Comparison of ENCODE assay signal across 8 worm cellular contexts in the genomic region with DNA sequence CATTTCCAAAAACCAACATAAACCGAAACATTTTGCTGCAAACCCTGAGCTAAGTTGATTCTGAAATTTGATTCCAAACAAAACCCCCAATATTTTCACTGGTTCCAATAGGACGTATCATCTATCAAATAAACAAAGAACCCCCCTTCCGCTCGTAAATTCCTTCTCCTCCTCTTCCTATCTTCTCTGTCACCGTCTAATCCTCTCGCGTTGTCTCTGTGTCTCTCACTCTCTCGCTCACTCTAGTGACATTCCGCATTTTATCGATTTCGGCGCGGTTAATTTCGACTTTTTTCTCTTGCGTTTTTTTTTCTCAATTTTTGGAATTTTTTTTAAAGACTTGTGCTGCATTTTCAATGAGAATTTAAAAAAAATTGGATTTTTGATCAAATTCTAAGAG.
TF ChIP-seq lines count a peak whose summit lies in the region.

No protein-coding gene starts in this region.

TF ChIP-seq in whole organism, L1 larva, 84 proteins besides CTCF, POLR2A, EP300 and RAD21 (continues in another document):
- no peak for TF ChIP-seq ces-1 (GFP tag; optimal IDR thresholded peaks at IDR 0.05; lab: Kevin White, UChicago)
- no peak for TF ChIP-seq mep-1 (tag; optimal IDR thresholded peaks at IDR 0.05; lab: Kevin White, UChicago)
- peak; percentile 49 for TF ChIP-seq blmp-1 (tag; optimal IDR thresholded peaks at IDR 0.05; lab: Kevin White, UChicago)
- TF ChIP-seq grh-1 (GFP tag; IDR thresholded peaks at IDR 0.05; lab: Robert Waterston, UW): no peak
- TF ChIP-seq pag-3 (tag; optimal IDR thresholded peaks at IDR 0.05; lab: Kevin White, UChicago; ENCODE audit: borderline replicate concordance, insufficient read depth): no peak
- peak in 2 of 6 experiments; percentile 4 to 47 for TF ChIP-seq elt-3 (tag; optimal IDR thresholded peaks at IDR 0.05; lab: Kevin White, UChicago)
- peak; percentile 26 for TF ChIP-seq swsn-7 (tag; optimal IDR thresholded peaks at IDR 0.05; lab: Kevin White, UChicago)
- no peak for TF ChIP-seq nhr-47 (tag; optimal IDR thresholded peaks at IDR 0.05; lab: Kevin White, UChicago)
- peak; percentile 8 for TF ChIP-seq xbp-1 (tag; optimal IDR thresholded peaks at IDR 0.05; lab: Kevin White, UChicago)
- peak; percentile 16 for TF ChIP-seq C16A3.4 (tag; optimal IDR thresholded peaks at IDR 0.05; lab: Kevin White, UChicago)

TF ChIP-seq in whole organism, L2 larva, 48 proteins besides CTCF, POLR2A, EP300 and RAD21 (continues in another document):
- TF ChIP-seq F13H6.1 (tag; optimal IDR thresholded peaks at IDR 0.05; lab: Kevin White, UChicago) (no peak), ztf-4 (tag; optimal IDR thresholded peaks at IDR 0.05; lab: Kevin White, UChicago) (no peak), ceh-82 (tag; optimal IDR thresholded peaks at IDR 0.05; lab: Kevin White, UChicago) (no peak), nhr-10 (tag; optimal IDR thresholded peaks at IDR 0.05; lab: Kevin White, UChicago) (no peak), R02D3.7 (tag; optimal IDR thresholded peaks at IDR 0.05; lab: Kevin White, UChicago) (no peak), egl-27 (tag; optimal IDR thresholded peaks at IDR 0.05; lab: Kevin White, UChicago) (no peak), ZK546.5 (tag; optimal IDR thresholded peaks at IDR 0.05; lab: Kevin White, UChicago) (no peak), lin-39 (tag; optimal IDR thresholded peaks at IDR 0.05; lab: Kevin White, UChicago) (no peak), nhr-77 (tag; optimal IDR thresholded peaks at IDR 0.05; lab: Kevin White, UChicago) (no peak), unc-55 (GFP tag; optimal IDR thresholded peaks at IDR 0.05; lab: Kevin White, UChicago) (peak; percentile 69), nhr-21 (tag; optimal IDR thresholded peaks at IDR 0.05; lab: Kevin White, UChicago) (no peak), snpc-4 (tag; optimal IDR thresholded peaks at IDR 0.05; lab: Kevin White, UChicago) (no peak)

TF ChIP-seq in whole organism, L3 larva, 47 proteins besides CTCF, POLR2A, EP300 and RAD21:
- TF ChIP-seq nhr-67 (tag; optimal IDR thresholded peaks at IDR 0.05; lab: Kevin White, UChicago) (no peak), nfya-1 (tag; optimal IDR thresholded peaks at IDR 0.05; lab: Kevin White, UChicago; ENCODE audit: insufficient read depth) (peak; percentile 77), elt-2 (tag; optimal IDR thresholded peaks at IDR 0.05; lab: Kevin White, UChicago) (peak; percentile 45), egl-5 (tag; optimal IDR thresholded peaks at IDR 0.05; lab: Kevin White, UChicago) (no peak), lin-39 (tag; optimal IDR thresholded peaks at IDR 0.05; lab: Kevin White, UChicago) (peak; percentile 70), hmg-11 (tag; optimal IDR thresholded peaks at IDR 0.05; lab: Kevin White, UChicago) (peak; percentile 55), unc-62 (GFP tag; optimal IDR thresholded peaks at IDR 0.05; lab: Kevin White, UChicago) (no peak), ceh-28 (tag; optimal IDR thresholded peaks at IDR 0.05; lab: Kevin White, UChicago) (peak; percentile 89), nhr-25 (tag; optimal IDR thresholded peaks at IDR 0.05; lab: Kevin White, UChicago) (peak; percentile 1)
TF ChIP-seq in whole organism, L3 larva: peak in this region for 6.

TF ChIP-seq in whole organism, L4 larva, 104 proteins besides CTCF, POLR2A, EP300 and RAD21 (continues in another document):
- TF ChIP-seq ceh-82 (tag; optimal IDR thresholded peaks at IDR 0.05; lab: Kevin White, UChicago) (no peak), madf-9 (GFP tag; conservative IDR thresholded peaks at IDR 0.05; lab: Robert Waterston, UW) (no peak), sdz-12 (GFP tag; optimal IDR thresholded peaks at IDR 0.05; lab: Kevin White, UChicago) (no peak), nhr-28 (tag; optimal IDR thresholded peaks at IDR 0.05; lab: Kevin White, UChicago) (peak; percentile 28), nhr-6 (tag; optimal IDR thresholded peaks at IDR 0.05; lab: Kevin White, UChicago) (peak; percentile 17), jun-1 (tag; optimal IDR thresholded peaks at IDR 0.05; lab: Kevin White, UChicago) (no peak), Y5F2A.4 (GFP tag; optimal IDR thresholded peaks at IDR 0.05; lab: Kevin White, UChicago) (no peak), mep-1 (tag; optimal IDR thresholded peaks at IDR 0.05; lab: Kevin White, UChicago) (no peak), ceh-28 (tag; optimal IDR thresholded peaks at IDR 0.05; lab: Kevin White, UChicago) (peak; percentile 59), daf-16 (GFP tag; optimal IDR thresholded peaks at IDR 0.05; lab: Kevin White, UChicago) (no peak), daf-16 (tag; optimal IDR thresholded peaks at IDR 0.05; lab: Kevin White, UChicago) (peak; percentile 50), arid-1 (GFP tag; conservative IDR thresholded peaks at IDR 0.05; lab: Robert Waterston, UW) (no peak)

TF ChIP-seq in whole organism, late embryonic, 69 proteins besides CTCF, POLR2A, EP300 and RAD21 (continues in another document):
- peak; percentile 3 for TF ChIP-seq ceh-18 (tag; optimal IDR thresholded peaks at IDR 0.05; lab: Kevin White, UChicago)
- TF ChIP-seq ceh-48 (tag; optimal IDR thresholded peaks at IDR 0.05; lab: Kevin White, UChicago): peak; percentile 80
- TF ChIP-seq pros-1 (tag; optimal IDR thresholded peaks at IDR 0.05; lab: Kevin White, UChicago): no peak
- TF ChIP-seq pax-1 (tag; optimal IDR thresholded peaks at IDR 0.05; lab: Kevin White, UChicago): no peak
- TF ChIP-seq ceh-31 (tag; optimal IDR thresholded peaks at IDR 0.05; lab: Kevin White, UChicago): peak; percentile 9
- peak; percentile 27 for TF ChIP-seq dve-1 (tag; optimal IDR thresholded peaks at IDR 0.05; lab: Kevin White, UChicago)
- TF ChIP-seq unc-55 (GFP tag; optimal IDR thresholded peaks at IDR 0.05; lab: Kevin White, UChicago): peak; percentile 34
- TF ChIP-seq hlh-6 (tag; optimal IDR thresholded peaks at IDR 0.05; lab: Kevin White, UChicago): no peak
- no peak for TF ChIP-seq ama-1 (optimal IDR thresholded peaks at IDR 0.05; lab: Kevin White, UChicago)
- TF ChIP-seq odd-2 (tag; optimal IDR thresholded peaks at IDR 0.05; lab: Kevin White, UChicago): no peak
- TF ChIP-seq ceh-14 (tag; optimal IDR thresholded peaks at IDR 0.05; lab: Kevin White, UChicago): no peak
- TF ChIP-seq tbx-7 (tag; optimal IDR thresholded peaks at IDR 0.05; lab: Kevin White, UChicago): no peak
- no peak for TF ChIP-seq unc-86 (tag; optimal IDR thresholded peaks at IDR 0.05; lab: Kevin White, UChicago)

TF ChIP-seq in whole organism, midembryonic, 9 proteins besides CTCF, POLR2A, EP300 and RAD21:
- TF ChIP-seq T22C8.4 (GFP tag; IDR thresholded peaks at IDR 0.05; lab: Robert Waterston, UW) (peak; percentile 70), med-1 (GFP tag; optimal IDR thresholded peaks at IDR 0.05; lab: Kevin White, UChicago; ENCODE audit: insufficient read depth) (no peak), klf-2 (GFP tag; conservative IDR thresholded peaks at IDR 0.05; lab: Robert Waterston, UW) (no peak), ref-1 (GFP tag; conservative IDR thresholded peaks at IDR 0.05; lab: Robert Waterston, UW) (no peak), tab-1 (GFP tag; IDR thresholded peaks at IDR 0.05; lab: Robert Waterston, UW) (no peak)

TF ChIP-seq in whole organism, mixed stage, embryonic, 35 proteins besides CTCF, POLR2A, EP300 and RAD21 (continues in another document):
- TF ChIP-seq cnd-1 (tag; optimal IDR thresholded peaks at IDR 0.05; lab: Kevin White, UChicago): no peak
- TF ChIP-seq mep-1 (tag; optimal IDR thresholded peaks at IDR 0.05; lab: Kevin White, UChicago): no peak
- TF ChIP-seq M03D4.4 (tag; optimal IDR thresholded peaks at IDR 0.05; lab: Kevin White, UChicago): no peak
- TF ChIP-seq nhr-12 (tag; optimal IDR thresholded peaks at IDR 0.05; lab: Kevin White, UChicago): no peak
- peak; percentile 4 for TF ChIP-seq elt-3 (tag; optimal IDR thresholded peaks at IDR 0.05; lab: Kevin White, UChicago)
- TF ChIP-seq unc-120 (tag; optimal IDR thresholded peaks at IDR 0.05; lab: Kevin White, UChicago; ENCODE audit: poor library complexity, severe bottlenecking): no peak
- no peak for TF ChIP-seq blmp-1 (tag; optimal IDR thresholded peaks at IDR 0.05; lab: Kevin White, UChicago)
- no peak for TF ChIP-seq nhr-28 (tag; optimal IDR thresholded peaks at IDR 0.05; lab: Kevin White, UChicago)
- TF ChIP-seq pha-4 (tag; optimal IDR thresholded peaks at IDR 0.05; lab: Kevin White, UChicago): peak; percentile 50
- TF ChIP-seq lsy-2 (tag; optimal IDR thresholded peaks at IDR 0.05; lab: Kevin White, UChicago): no peak
- no peak for TF ChIP-seq elt-1 (tag; optimal IDR thresholded peaks at IDR 0.05; lab: Kevin White, UChicago; ENCODE audit: borderline replicate concordance, insufficient read depth)
- no peak for TF ChIP-seq bed-3 (GFP tag; optimal IDR thresholded peaks at IDR 0.05; lab: Kevin White, UChicago)
- peak; percentile 47 for TF ChIP-seq nhr-237 (tag; optimal IDR thresholded peaks at IDR 0.05; lab: Kevin White, UChicago)
- TF ChIP-seq mls-2 (tag; optimal IDR thresholded peaks at IDR 0.05; lab: Kevin White, UChicago): no peak
- no peak for TF ChIP-seq nhr-2 (tag; optimal IDR thresholded peaks at IDR 0.05; lab: Kevin White, UChicago)
- TF ChIP-seq sem-2 (GFP tag; optimal IDR thresholded peaks at IDR 0.05; lab: Kevin White, UChicago): no peak

TF ChIP-seq in whole organism, young adult, 124 proteins besides CTCF, POLR2A, EP300 and RAD21:
- TF ChIP-seq let-526 (GFP tag; IDR thresholded peaks at IDR 0.05; lab: Robert Waterston, UW): no peak
- no peak for TF ChIP-seq athp-1 (tag; optimal IDR thresholded peaks at IDR 0.05; lab: Kevin White, UChicago)
- 0 out of 2 replicates have a peak, but pooled peaks have one; percentile 7 for TF ChIP-seq nfyb-1 (GFP tag; IDR thresholded peaks at IDR 0.05; lab: Robert Waterston, UW)
- no peak for TF ChIP-seq snpc-1.1 (tag; optimal IDR thresholded peaks at IDR 0.05; lab: Kevin White, UChicago; ENCODE audit: insufficient read depth)
- peak; percentile 80 for TF ChIP-seq hmg-1.2 (GFP tag; IDR thresholded peaks at IDR 0.05; lab: Robert Waterston, UW)
- no peak for TF ChIP-seq hlh-12 (tag; optimal IDR thresholded peaks at IDR 0.05; lab: Kevin White, UChicago)
- TF ChIP-seq aptf-3 (GFP tag; IDR thresholded peaks at IDR 0.05; lab: Robert Waterston, UW): no peak
TF ChIP-seq in whole organism, young adult: peak in this region for 2.
